Fruit fly (Drosophila melanogaster): ENCODE measurements around the gene Cisd2.

DNA sequence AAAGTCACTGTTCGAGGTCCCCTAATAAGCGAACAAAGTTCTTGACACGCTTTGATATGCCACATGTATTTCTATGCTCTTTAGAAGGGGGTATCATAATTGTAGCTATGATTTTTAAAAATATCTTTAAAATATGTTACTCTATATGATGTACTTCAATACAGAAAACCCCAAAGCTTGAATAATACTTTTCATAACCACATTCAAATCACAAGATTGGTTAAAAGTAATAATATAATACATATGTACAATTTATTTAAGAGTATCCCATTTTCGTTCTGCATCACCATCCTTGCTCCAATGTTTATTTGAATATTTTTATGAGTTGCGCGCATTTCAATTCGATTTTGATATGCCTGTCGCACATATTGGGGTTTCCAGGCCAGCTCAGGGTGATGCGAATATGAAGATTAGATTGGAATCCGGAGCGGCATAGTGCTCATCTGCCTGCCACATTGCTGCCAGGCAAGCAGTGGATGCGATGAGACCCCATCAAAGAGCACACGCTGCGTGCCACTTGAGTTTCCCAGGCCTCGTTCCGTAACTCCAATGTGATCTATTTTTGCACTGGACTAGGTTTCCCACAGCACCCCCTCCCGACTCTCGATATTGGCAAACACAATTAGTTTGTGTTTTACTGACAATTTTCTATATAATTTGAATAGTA, 36.4 kb upstream of the Cisd2 start:
- no peak for TF ChIP-seq Myc (optimal IDR thresholded peaks at IDR 0.05)
- TF ChIP-seq psq (optimal IDR thresholded peaks at IDR 0.05), result no peak

All from Kc167 (cell line).